Worm (Caenorhabditis elegans): ENCODE results near the gene F35G2.1.

DNA sequence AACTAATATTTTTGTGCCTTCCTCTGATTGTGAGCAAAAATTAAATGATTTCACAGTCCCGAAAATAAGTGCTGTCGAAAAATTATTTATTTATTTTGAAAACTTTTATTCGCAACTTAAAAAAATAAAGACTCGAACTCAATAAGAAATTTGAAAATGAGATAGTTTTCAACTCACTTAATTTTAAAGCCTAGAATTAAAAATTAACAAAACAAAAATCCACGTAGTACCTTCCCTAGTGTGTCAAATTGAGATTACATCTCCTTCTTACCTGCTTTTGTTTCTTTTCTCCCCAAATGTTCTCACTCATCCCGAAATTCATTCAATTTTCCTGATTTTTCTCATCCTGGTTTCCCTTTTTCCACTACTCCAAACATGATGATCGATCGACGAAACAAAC is 16.3 kb downstream of the F35G2.1 start, which contains the start of gene F35G2.5:
- TF ChIP-seq med-1 (GFP tag; optimal IDR thresholded peaks at IDR 0.05; ENCODE audit: insufficient read depth) (no peak), cog-1 (tag; optimal IDR thresholded peaks at IDR 0.05) (no peak), klf-2 (GFP tag; conservative IDR thresholded peaks at IDR 0.05) (no peak), ztf-29 (GFP tag; IDR thresholded peaks at IDR 0.05) (no peak), T22C8.4 (GFP tag; IDR thresholded peaks at IDR 0.05) (no peak), ztf-23 (GFP tag; IDR thresholded peaks at IDR 0.05) (no peak)

Measured in whole organism, midembryonic.